Worm (Caenorhabditis elegans): ENCODE results near the gene ins-17.

Gene ins-17

DNA sequence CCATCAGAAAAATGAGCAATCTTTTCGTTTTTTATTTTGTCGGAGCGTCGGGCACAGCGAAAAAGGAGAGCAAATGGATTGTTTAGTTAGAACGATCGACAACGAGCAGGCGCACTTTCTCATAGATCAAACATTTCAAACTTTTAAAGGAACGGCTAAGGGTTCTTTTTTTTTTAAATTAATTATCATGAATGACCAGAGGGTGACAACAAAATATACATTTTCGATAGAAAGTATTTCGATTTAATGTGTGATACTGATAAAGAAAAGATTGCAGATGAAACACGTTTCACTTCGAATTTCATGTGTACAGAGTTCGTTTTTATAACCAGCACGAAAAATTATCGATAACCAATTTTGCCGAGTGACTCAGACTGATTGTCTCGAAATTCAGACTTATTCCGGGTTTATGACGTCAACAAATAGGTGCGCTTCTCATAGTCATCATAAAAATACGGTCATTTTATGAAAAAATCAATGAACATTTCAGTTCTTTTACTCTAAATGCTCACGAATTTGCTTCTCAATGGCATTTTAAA is 29.3 kb upstream of the ins-17 start:
- TF ChIP-seq nhr-85 (tag) = peak; percentile 38
- TF ChIP-seq efl-1 (optimal IDR thresholded peaks at IDR 0.05) = no peak
- peak in 1 of 2 experiments; percentile 61 for TF ChIP-seq efl-1 (GFP tag; optimal IDR thresholded peaks at IDR 0.05 in 1 of 2)
- no peak for TF ChIP-seq pag-3 (tag; optimal IDR thresholded peaks at IDR 0.05; ENCODE audit: borderline replicate concordance, insufficient read depth)

DNA sequence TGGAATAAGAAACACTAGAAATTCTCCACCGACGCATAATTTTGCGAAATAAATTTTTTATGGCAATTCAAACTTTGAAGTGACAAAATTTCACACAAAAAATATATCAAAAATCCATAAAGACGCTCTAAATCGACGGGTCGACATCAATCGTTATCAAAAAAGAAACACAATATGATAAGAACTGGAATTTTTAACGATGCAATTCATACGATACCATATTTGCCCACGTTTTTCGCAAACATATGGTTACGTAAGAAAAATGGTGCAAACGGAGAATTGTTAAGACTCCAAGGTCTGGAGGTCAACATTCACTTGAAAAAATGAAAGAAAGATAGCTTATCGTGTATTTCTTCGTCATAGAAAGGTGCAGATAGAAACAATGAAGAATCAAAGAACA is 28.8 kb upstream of the ins-17 start:
- TF ChIP-seq tlp-1 (tag; optimal IDR thresholded peaks at IDR 0.05) = peak; percentile 26
- no peak for TF ChIP-seq skn-1 (tag; optimal IDR thresholded peaks at IDR 0.05)
- TF ChIP-seq pqm-1 (tag; optimal IDR thresholded peaks at IDR 0.05) = peak; percentile 43
- peak; percentile 76 for TF ChIP-seq elt-2 (tag; optimal IDR thresholded peaks at IDR 0.05)
- no peak for TF ChIP-seq tbx-2 (tag; optimal IDR thresholded peaks at IDR 0.05)

DNA sequence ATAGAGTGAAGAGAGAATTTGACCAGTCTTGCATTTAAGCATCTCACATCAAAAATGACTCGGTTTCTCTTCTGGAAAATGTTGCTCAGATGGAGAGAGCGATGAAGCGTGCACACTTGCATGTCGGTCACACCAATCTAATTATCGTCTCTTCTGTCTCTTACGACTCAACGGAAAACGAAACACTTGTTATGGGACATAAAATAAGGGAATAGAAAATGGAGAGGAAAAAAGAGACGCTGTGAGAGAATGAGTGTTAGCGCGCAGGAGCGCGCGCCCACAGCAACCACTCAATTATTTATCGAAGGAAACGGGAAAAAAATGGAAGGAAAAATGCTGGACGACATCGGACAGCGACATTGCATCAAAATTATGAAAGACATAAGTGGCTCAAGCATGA is 28.4 kb upstream of the ins-17 start:
- peak; percentile 64 for TF ChIP-seq egl-13 (tag; optimal IDR thresholded peaks at IDR 0.05)
- no peak for TF ChIP-seq nhr-19 (GFP tag; conservative IDR thresholded peaks at IDR 0.05)
- no peak for TF ChIP-seq snpc-4 (tag; optimal IDR thresholded peaks at IDR 0.05)
- no peak for TF ChIP-seq pag-3 (tag; optimal IDR thresholded peaks at IDR 0.05; ENCODE audit: borderline replicate concordance, insufficient read depth)
- peak in 1 of 3 experiments; percentile 39 for TF ChIP-seq ceh-82 (tag; optimal IDR thresholded peaks at IDR 0.05)
- TF ChIP-seq C04F5.9 (tag; optimal IDR thresholded peaks at IDR 0.05) = no peak
- no peak for TF ChIP-seq zip-4 (GFP tag; optimal IDR thresholded peaks at IDR 0.05)
- TF ChIP-seq mdl-1 (tag; optimal IDR thresholded peaks at IDR 0.05) = peak in 1 of 2 experiments; percentile 49
- no peak for TF ChIP-seq F16B12.6 (tag; optimal IDR thresholded peaks at IDR 0.05)
- TF ChIP-seq grh-1 (GFP tag; IDR thresholded peaks at IDR 0.05) = no peak
- no peak for TF ChIP-seq ceh-88 (GFP tag; IDR thresholded peaks at IDR 0.05)
- peak; percentile 60 for TF ChIP-seq fkh-10 (GFP tag; optimal IDR thresholded peaks at IDR 0.05)
- TF ChIP-seq mab-9 (GFP tag; IDR thresholded peaks at IDR 0.05) = no peak
- TF ChIP-seq xbp-1 (tag; optimal IDR thresholded peaks at IDR 0.05) = peak; percentile 37
- no peak for TF ChIP-seq efl-3 (GFP tag; optimal IDR thresholded peaks at IDR 0.05)
- no peak for TF ChIP-seq nhr-77 (tag; optimal IDR thresholded peaks at IDR 0.05)
- no peak for TF ChIP-seq elt-2 (tag; optimal IDR thresholded peaks at IDR 0.05)
- TF ChIP-seq nhr-90 (tag; optimal IDR thresholded peaks at IDR 0.05; ENCODE audit: poor library complexity) = no peak
- TF ChIP-seq unc-86 (tag; optimal IDR thresholded peaks at IDR 0.05) = peak; percentile 62
- TF ChIP-seq unc-62 (GFP tag; optimal IDR thresholded peaks at IDR 0.05) = no peak
- TF ChIP-seq lin-14 (GFP tag; optimal IDR thresholded peaks at IDR 0.05) = peak; percentile 91
- TF ChIP-seq nhr-47 (tag; optimal IDR thresholded peaks at IDR 0.05) = peak; percentile 58
- TF ChIP-seq aha-1 (tag; optimal IDR thresholded peaks at IDR 0.05) = no peak
- TF ChIP-seq vab-15 (tag; optimal IDR thresholded peaks at IDR 0.05) = no peak
- TF ChIP-seq dpl-1 (GFP tag; optimal IDR thresholded peaks at IDR 0.05) = peak in 1 of 3 experiments; percentile 0
- TF ChIP-seq Y116A8C.19 (tag; optimal IDR thresholded peaks at IDR 0.05; ENCODE audit: borderline replicate concordance) = no peak
- peak; percentile 12 for TF ChIP-seq fkh-4 (tag; optimal IDR thresholded peaks at IDR 0.05; ENCODE audit: borderline replicate concordance)
- no peak for TF ChIP-seq ztf-11 (tag; optimal IDR thresholded peaks at IDR 0.05)
- peak; percentile 7 for TF ChIP-seq ceh-8 (GFP tag; optimal IDR thresholded peaks at IDR 0.05)
- TF ChIP-seq nhr-84 (tag; optimal IDR thresholded peaks at IDR 0.05) = no peak
- TF ChIP-seq pax-3 (tag; optimal IDR thresholded peaks at IDR 0.05) = no peak
- peak; percentile 64 for TF ChIP-seq fkh-8 (tag; optimal IDR thresholded peaks at IDR 0.05)
- TF ChIP-seq unc-98 (GFP tag; IDR thresholded peaks at IDR 0.05) = no peak
- TF ChIP-seq efl-1 (optimal IDR thresholded peaks at IDR 0.05) = peak in 1 of 2 experiments; percentile 4
- no peak for TF ChIP-seq efl-1 (GFP tag; optimal IDR thresholded peaks at IDR 0.05 in 1 of 2)
- TF ChIP-seq ceh-90 (tag; optimal IDR thresholded peaks at IDR 0.05) = no peak
- TF ChIP-seq ztf-4 (tag; optimal IDR thresholded peaks at IDR 0.05) = no peak
- TF ChIP-seq nhr-237 (tag; optimal IDR thresholded peaks at IDR 0.05) = peak; percentile 1
- TF ChIP-seq ama-1 (optimal IDR thresholded peaks at IDR 0.05) = no peak
- no peak for TF ChIP-seq nhr-20 (tag; optimal IDR thresholded peaks at IDR 0.05)
- TF ChIP-seq nhr-12 (tag; optimal IDR thresholded peaks at IDR 0.05) = no peak
- no peak for TF ChIP-seq alr-1 (tag; optimal IDR thresholded peaks at IDR 0.05; ENCODE audit: borderline replicate concordance)
- TF ChIP-seq hpl-2 (GFP tag; optimal IDR thresholded peaks at IDR 0.05) = no peak

All from whole organism, L1 larva.